Worm (Caenorhabditis elegans): Measurements from ENCODE around the gene K04G7.1.
A peak's percentile ranks its signal among the peaks of the same experiment; 100 is the strongest.

K04G7.1 gene

DNA sequence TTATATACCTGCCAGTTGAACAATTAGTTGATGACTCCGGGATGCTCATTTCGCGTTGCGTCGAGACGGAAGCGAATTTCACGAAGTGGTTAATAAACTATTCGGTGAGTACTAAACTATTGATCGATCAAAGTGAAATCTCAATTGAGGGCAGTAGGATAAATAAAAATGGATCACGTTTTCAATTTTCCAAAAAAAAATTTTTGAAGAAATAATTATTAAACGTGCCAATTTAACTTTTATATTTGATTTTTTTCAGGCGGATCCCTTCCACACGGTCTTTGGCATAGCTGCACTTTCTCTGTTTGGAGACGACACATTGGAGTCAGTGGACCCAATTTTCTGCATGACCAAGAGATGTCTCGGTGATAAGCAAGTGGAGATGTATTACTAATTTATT is 26.5 kb upstream of the K04G7.1 start, which contains the start of gene B0280.17:
B0280.17 (minus strand) TSS at position 101 of the 400 bp plus-strand sequence.
- no peak for TF ChIP-seq dsc-1 (tag; optimal IDR thresholded peaks at IDR 0.05)
- no peak for TF ChIP-seq lsy-2 (tag; optimal IDR thresholded peaks at IDR 0.05)
- TF ChIP-seq elt-3 (tag; optimal IDR thresholded peaks at IDR 0.05): no peak
- no peak for TF ChIP-seq ceh-88 (GFP tag; IDR thresholded peaks at IDR 0.05)
- no peak for TF ChIP-seq fkh-10 (GFP tag; optimal IDR thresholded peaks at IDR 0.05)
- no peak for TF ChIP-seq fos-1 (tag; optimal IDR thresholded peaks at IDR 0.05)
- TF ChIP-seq aha-1 (tag; optimal IDR thresholded peaks at IDR 0.05): no peak

DNA sequence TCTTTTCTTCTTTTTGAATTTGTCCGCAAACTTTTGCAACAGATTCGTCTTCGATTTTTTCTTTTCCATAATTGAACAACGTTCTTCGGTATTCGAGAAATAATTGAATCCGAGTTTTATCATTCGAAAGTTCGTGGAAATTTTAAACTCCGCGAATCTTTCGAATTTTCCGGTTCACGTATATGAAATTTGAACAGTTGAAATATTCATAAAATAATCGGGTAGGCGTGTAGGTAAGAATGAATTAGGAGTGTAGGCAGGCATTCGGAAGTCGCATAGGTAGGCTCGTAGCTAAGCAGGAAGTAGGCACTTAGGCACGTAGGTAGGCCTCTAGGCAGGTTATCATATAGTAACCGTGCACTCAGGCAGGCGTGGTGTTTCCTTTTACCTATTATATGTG is 24.3 kb upstream of the K04G7.1 start, which contains the start of gene B0280.11:
B0280.11 (minus strand) TSS at position 101 of the 400 bp plus-strand sequence.
- TF ChIP-seq elt-3 (tag; optimal IDR thresholded peaks at IDR 0.05) (no peak), lin-39 (tag; optimal IDR thresholded peaks at IDR 0.05) (no peak), nhr-71 (tag; optimal IDR thresholded peaks at IDR 0.05) (no peak), nhr-85 (tag) (no peak), aha-1 (tag; optimal IDR thresholded peaks at IDR 0.05) (no peak), mdl-1 (tag; optimal IDR thresholded peaks at IDR 0.05) (no peak), nhr-237 (tag; optimal IDR thresholded peaks at IDR 0.05) (no peak), efl-1 (optimal IDR thresholded peaks at IDR 0.05) (no peak), efl-1 (GFP tag; optimal IDR thresholded peaks at IDR 0.05 in 1 of 2) (peak in 1 of 2 experiments; percentile 39)

DNA sequence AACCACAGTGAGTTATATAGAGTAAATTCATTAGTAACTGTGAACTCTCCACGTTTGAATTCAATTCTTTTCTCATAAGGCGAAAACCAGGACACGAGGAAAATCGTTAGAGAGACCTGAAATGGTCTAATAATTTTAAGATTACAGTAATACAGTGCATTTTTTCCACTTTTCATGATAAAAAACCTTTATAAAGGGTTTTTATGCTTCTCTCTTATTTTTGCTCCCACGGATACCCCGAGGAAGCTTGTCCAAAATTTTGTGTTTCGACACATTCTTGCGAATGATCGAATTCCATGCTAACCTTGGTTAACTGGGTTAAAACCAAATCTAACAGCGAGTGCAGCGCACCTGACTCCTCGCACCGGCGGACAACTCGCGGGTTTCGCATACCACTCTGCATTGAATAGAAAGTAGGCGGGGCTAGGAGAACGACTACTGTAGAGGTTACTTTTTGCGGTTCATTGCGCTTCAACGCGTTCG is 22.2 kb upstream of the K04G7.1 start:
- TF ChIP-seq tbx-2 (tag; optimal IDR thresholded peaks at IDR 0.05) (no peak), lin-35 (GFP tag; optimal IDR thresholded peaks at IDR 0.05) (peak; percentile 1 to 42), ztf-11 (tag; optimal IDR thresholded peaks at IDR 0.05) (no peak), lin-15B (tag; optimal IDR thresholded peaks at IDR 0.05) (no peak), ceh-88 (GFP tag; IDR thresholded peaks at IDR 0.05) (peak; percentile 41; the same call in 1 of the 2 replicates), nhr-28 (tag; optimal IDR thresholded peaks at IDR 0.05) (no peak), lsy-2 (tag; optimal IDR thresholded peaks at IDR 0.05) (peak in 1 of 2 experiments; percentile 41), ztf-4 (tag; optimal IDR thresholded peaks at IDR 0.05) (no peak), fos-1 (tag; optimal IDR thresholded peaks at IDR 0.05) (no peak), zag-1 (tag; optimal IDR thresholded peaks at IDR 0.05) (no peak), ceh-63 (GFP tag; optimal IDR thresholded peaks at IDR 0.05) (no peak), unc-98 (GFP tag; IDR thresholded peaks at IDR 0.05) (no peak), zip-4 (GFP tag; optimal IDR thresholded peaks at IDR 0.05) (no peak), ceh-90 (tag; optimal IDR thresholded peaks at IDR 0.05) (no peak), C16A3.4 (tag; optimal IDR thresholded peaks at IDR 0.05) (no peak), unc-30 (tag; optimal IDR thresholded peaks at IDR 0.05) (no peak), nhr-77 (tag; optimal IDR thresholded peaks at IDR 0.05) (no peak), egl-13 (tag; optimal IDR thresholded peaks at IDR 0.05) (no peak), vab-15 (tag; optimal IDR thresholded peaks at IDR 0.05) (no peak), mef-2 (tag; optimal IDR thresholded peaks at IDR 0.05) (no peak), grh-1 (GFP tag; IDR thresholded peaks at IDR 0.05) (peak; percentile 67), sup-37 (GFP tag; optimal IDR thresholded peaks at IDR 0.05) (no peak), unc-62 (GFP tag; optimal IDR thresholded peaks at IDR 0.05) (no peak), pax-3 (tag; optimal IDR thresholded peaks at IDR 0.05) (no peak), unc-130 (tag; optimal IDR thresholded peaks at IDR 0.05) (no peak), hlh-4 (tag; optimal IDR thresholded peaks at IDR 0.05) (no peak), aly-2 (tag; optimal IDR thresholded peaks at IDR 0.05) (no peak), nhr-12 (tag; optimal IDR thresholded peaks at IDR 0.05) (no peak), tlp-1 (tag; optimal IDR thresholded peaks at IDR 0.05) (no peak), nhr-90 (tag; optimal IDR thresholded peaks at IDR 0.05; ENCODE audit: poor library complexity) (peak; percentile 83), C34B4.2 (tag; optimal IDR thresholded peaks at IDR 0.05) (no peak), efl-3 (GFP tag; optimal IDR thresholded peaks at IDR 0.05) (no peak), fkh-10 (GFP tag; optimal IDR thresholded peaks at IDR 0.05) (no peak), lir-3 (tag; optimal IDR thresholded peaks at IDR 0.05; ENCODE audit: poor library complexity) (no peak), lin-39 (tag; optimal IDR thresholded peaks at IDR 0.05) (no peak), skn-1 (tag; optimal IDR thresholded peaks at IDR 0.05) (no peak), hpl-2 (GFP tag; optimal IDR thresholded peaks at IDR 0.05) (no peak), nhr-71 (tag; optimal IDR thresholded peaks at IDR 0.05) (peak; percentile 75), nhr-85 (tag) (peak; percentile 94), C04F5.9 (tag; optimal IDR thresholded peaks at IDR 0.05) (no peak), ceh-82 (tag; optimal IDR thresholded peaks at IDR 0.05) (peak in 2 of 3 experiments; percentile 0 to 18), ama-1 (optimal IDR thresholded peaks at IDR 0.05) (peak; percentile 43)

All from whole organism, L1 larva.